Fruit fly (Drosophila melanogaster): ENCODE measurements around the gene SC35.

DNA sequence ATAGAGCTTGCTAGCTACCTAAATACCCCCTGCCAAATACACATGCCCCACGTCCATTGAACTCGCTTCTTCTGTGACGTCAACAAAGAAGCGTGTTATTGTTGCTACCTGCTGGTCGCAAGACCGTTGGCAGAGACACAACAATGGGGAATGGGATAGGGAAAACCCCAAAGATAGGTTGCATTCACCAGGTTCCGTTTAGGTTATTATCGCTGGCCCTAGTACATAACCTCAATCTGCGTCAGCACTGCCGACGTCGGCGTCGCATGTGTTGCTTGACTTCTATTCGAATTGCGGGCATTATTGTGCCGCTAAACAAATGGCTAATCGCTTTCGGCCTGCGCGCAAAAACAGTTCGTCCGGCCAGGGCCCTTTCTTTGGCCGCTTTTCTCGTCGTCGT lies 963 bp upstream of the SC35 start:
- TF ChIP-seq CTCF (optimal IDR thresholded peaks at IDR 0.05), result no peak
- TF ChIP-seq CG8478 (optimal IDR thresholded peaks at IDR 0.05), result no peak

All from S2 (cell line).